Worm (Caenorhabditis elegans): ENCODE results near the gene Y51H4A.23.

DNA sequence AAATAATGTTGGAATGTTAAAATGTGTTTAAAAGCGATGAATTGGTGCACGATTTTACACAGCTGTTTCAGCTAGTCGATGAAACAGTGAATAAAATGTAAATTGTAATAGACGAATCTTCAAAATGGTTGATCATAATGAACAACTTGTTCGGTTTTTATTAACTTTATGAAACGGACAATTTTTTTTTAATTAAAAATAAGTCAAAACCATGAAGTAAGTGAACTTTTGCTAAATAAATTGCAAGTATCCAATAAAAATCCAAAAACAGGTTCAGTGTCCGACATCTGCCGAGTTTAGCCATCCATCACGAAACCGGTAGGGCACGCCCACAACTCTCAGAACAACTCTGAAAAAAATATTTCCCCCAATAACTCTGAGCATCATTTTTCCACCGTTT is 12.4 kb upstream of the Y51H4A.23 start:
- TF ChIP-seq dve-1 (tag; optimal IDR thresholded peaks at IDR 0.05) (no peak), nhr-11 (tag; optimal IDR thresholded peaks at IDR 0.05) (no peak), fkh-10 (GFP tag; optimal IDR thresholded peaks at IDR 0.05) (no peak), hlh-13 (GFP tag; optimal IDR thresholded peaks at IDR 0.05) (no peak), ama-1 (optimal IDR thresholded peaks at IDR 0.05) (no peak), ahr-1 (tag; optimal IDR thresholded peaks at IDR 0.05) (no peak), elt-2 (tag; optimal IDR thresholded peaks at IDR 0.05) (no peak), npax-4 (tag; optimal IDR thresholded peaks at IDR 0.05) (no peak), ets-4 (tag; optimal IDR thresholded peaks at IDR 0.05) (no peak), unc-55 (GFP tag; optimal IDR thresholded peaks at IDR 0.05) (no peak)

Measured in whole organism, late embryonic.